Fruit fly (Drosophila melanogaster) whole organism, embryonic: Measurements from ENCODE around the gene CG11986.

Experiments used
- Adf1 ChIP-seq: fragments of 200-800 bp; sonication (Bioruptor generic); IDR thresholded peaks from 2 replicates; pipeline ENCODE4 v1.3.6; 2022; ENCODE audit warnings: missing biosample characterization, missing genetic modification characterization
- B-H1 ChIP-seq: fragments of 200-800 bp; sonication (Bioruptor generic); IDR thresholded peaks from 3 replicates; pipeline ENCODE4 v1.3.6; 2022; ENCODE audit warnings: missing biosample characterization, missing genetic modification characterization
- CG10267 ChIP-seq: fragments of 200-800 bp; sonication (Bioruptor generic); optimal IDR thresholded peaks from 2 replicates; lab custom pipeline; 2018; ENCODE audit warnings: missing biosample characterization, mild to moderate bottlenecking, missing genetic modification characterization, moderate library complexity
- CG10274 ChIP-seq: fragments of 200-800 bp; sonication (Bioruptor generic); optimal IDR thresholded peaks from 3 replicates; lab custom pipeline; 2017; ENCODE audit warnings: missing biosample characterization, mild to moderate bottlenecking, missing genetic modification characterization
- CG10431 ChIP-seq: fragments of 200-800 bp; sonication (Bioruptor generic); optimal IDR thresholded peaks from 3 replicates; lab custom pipeline; 2018; ENCODE audit warnings: missing biosample characterization, mild to moderate bottlenecking, missing genetic modification characterization
- CG10979 ChIP-seq: fragments of 200-800 bp; sonication (Bioruptor generic); optimal IDR thresholded peaks from 2 replicates; lab custom pipeline; 2018; ENCODE audit warnings: missing biosample characterization, mild to moderate bottlenecking, missing genetic modification characterization, moderate library complexity
- CG12104 ChIP-seq: fragments of 200-800 bp; sonication (Bioruptor generic); optimal IDR thresholded peaks from 3 replicates; lab custom pipeline; 2016; ENCODE audit warnings: missing biosample characterization, missing genetic modification characterization
- CG12155 ChIP-seq: fragments of 200-800 bp; sonication (Bioruptor generic); optimal IDR thresholded peaks from 3 replicates; lab custom pipeline; 2016; ENCODE audit warnings: missing biosample characterization, missing genetic modification characterization
- CG14441 ChIP-seq: fragments of 200-800 bp; sonication (Bioruptor generic); IDR thresholded peaks from 2 replicates; pipeline ENCODE4 v1.3.6; 2022; ENCODE audit warnings: missing biosample characterization, missing genetic modification characterization
- CG15479 ChIP-seq: fragments of 200-800 bp; sonication (Bioruptor generic); optimal IDR thresholded peaks from 3 replicates; lab custom pipeline; 2019; ENCODE audit warnings: missing biosample characterization, mild to moderate bottlenecking, missing genetic modification characterization, moderate library complexity
- CG15696 ChIP-seq: fragments of 200-800 bp; sonication (Bioruptor generic); optimal IDR thresholded peaks from 2 replicates; lab custom pipeline; 2019; ENCODE audit warnings: missing biosample characterization, mild to moderate bottlenecking, missing genetic modification characterization, moderate library complexity
- CG17385 ChIP-seq: fragments of 200-800 bp; sonication (Bioruptor generic); optimal IDR thresholded peaks from 3 replicates; lab custom pipeline; 2018; ENCODE audit warnings: missing biosample characterization, mild to moderate bottlenecking, missing genetic modification characterization
- CG18262 ChIP-seq: fragments of 200-800 bp; optimal IDR thresholded peaks from 3 replicates; lab custom pipeline; 2019; ENCODE audit warnings: missing biosample characterization, mild to moderate bottlenecking, missing genetic modification characterization, moderate library complexity
- CG1832 ChIP-seq: fragments of 200-800 bp; sonication (Bioruptor generic); optimal IDR thresholded peaks from 2 replicates; lab custom pipeline; 2017; ENCODE audit warnings: missing biosample characterization, mild to moderate bottlenecking, missing genetic modification characterization, inconsistent platforms
- CG2889 ChIP-seq: fragments of 200-800 bp; sonication (Bioruptor generic); IDR thresholded peaks from 3 replicates; pipeline ENCODE4 v1.3.6; 2022; ENCODE audit warnings: missing biosample characterization, missing genetic modification characterization
- CG32767 ChIP-seq: fragments of 200-800 bp; sonication (Bioruptor generic); IDR thresholded peaks from 2 replicates; pipeline ENCODE4 v1.3.6; 2022; ENCODE audit warnings: missing biosample characterization, missing genetic modification characterization
- CG3995 ChIP-seq: fragments of 200-800 bp; sonication (Bioruptor generic); optimal IDR thresholded peaks from 3 replicates; lab custom pipeline; 2016; ENCODE audit warnings: missing biosample characterization, missing genetic modification characterization
- CG4424 ChIP-seq: fragments of 200-800 bp; sonication (Bioruptor generic); optimal IDR thresholded peaks from 3 replicates; lab custom pipeline; 2016; ENCODE audit warnings: missing biosample characterization, missing genetic modification characterization
- CG4854 ChIP-seq: fragments of 200-800 bp; sonication (Bioruptor generic); optimal IDR thresholded peaks from 2 replicates; lab custom pipeline; 2016; ENCODE audit warnings: missing biosample characterization, missing genetic modification characterization, inconsistent platforms
- CG5245 ChIP-seq: fragments of 200-800 bp; sonication (Bioruptor generic); optimal IDR thresholded peaks from 3 replicates; lab custom pipeline; 2016; ENCODE audit warnings: missing biosample characterization, missing genetic modification characterization
- CG7357 ChIP-seq: fragments of 200-800 bp; sonication (Bioruptor generic); IDR thresholded peaks from 3 replicates; pipeline ENCODE4 v1.3.6; 2022; ENCODE audit warnings: missing biosample characterization, missing genetic modification characterization
- CG8359 ChIP-seq: fragments of 200-800 bp; sonication (Bioruptor generic); optimal IDR thresholded peaks from 2 replicates; lab custom pipeline; 2017; ENCODE audit warnings: missing biosample characterization, mild to moderate bottlenecking, missing genetic modification characterization, borderline replicate concordance
- CkIIα-i1 ChIP-seq: fragments of 200-800 bp; sonication (Bioruptor generic); IDR thresholded peaks from 2 replicates; pipeline ENCODE4 v1.3.6; 2022; ENCODE audit warnings: missing biosample characterization, missing genetic modification characterization
- HHEX ChIP-seq: fragments of 200-800 bp; sonication (Bioruptor generic); optimal IDR thresholded peaks from 3 replicates; lab custom pipeline; 2017; ENCODE audit warnings: missing biosample characterization, mild to moderate bottlenecking, missing genetic modification characterization, missing genetic modification reagents
- HLH3B ChIP-seq: fragments of 200-800 bp; sonication (Bioruptor generic); IDR thresholded peaks from 2 replicates; pipeline ENCODE4 v1.3.6; 2022; ENCODE audit warnings: missing biosample characterization, missing genetic modification characterization
- Hand ChIP-seq: fragments of 200-800 bp; sonication (Bioruptor generic); optimal IDR thresholded peaks from 2 replicates; lab custom pipeline; 2017; ENCODE audit warnings: mild to moderate bottlenecking, missing biosample characterization, missing genetic modification reagents, missing genetic modification characterization
- Lim3 ChIP-seq: fragments of 200-800 bp; sonication (Bioruptor generic); IDR thresholded peaks from 2 replicates; pipeline ENCODE4 v1.3.6; 2022; ENCODE audit warnings: missing biosample characterization, missing genetic modification characterization
- MBD-R2 ChIP-seq: fragments of 200-800 bp; sonication (Bioruptor generic); IDR thresholded peaks from 2 replicates; pipeline ENCODE4 v1.3.6; 2022; ENCODE audit warnings: missing biosample characterization, missing genetic modification characterization
- MESR4 ChIP-seq: fragments of 200-800 bp; sonication (Bioruptor generic); optimal IDR thresholded peaks from 2 replicates; lab custom pipeline; 2018; ENCODE audit warnings: missing biosample characterization, mild to moderate bottlenecking, missing genetic modification characterization, moderate library complexity
- Meics ChIP-seq: fragments of 200-800 bp; sonication (Bioruptor generic); optimal IDR thresholded peaks from 2 replicates; lab custom pipeline; 2017; ENCODE audit warnings: missing biosample characterization, mild to moderate bottlenecking, missing genetic modification characterization
- Opbp ChIP-seq: fragments of 200-800 bp; sonication (Bioruptor generic); IDR thresholded peaks from 3 replicates; pipeline ENCODE4 v1.3.6; 2022; ENCODE audit warnings: missing biosample characterization, missing genetic modification characterization; ENCODE audit not compliant: partially characterized antibody
- Sin3A ChIP-seq: fragments of >200 bp; optimal IDR thresholded peaks from 2 replicates; lab custom pipeline; 2018
- Sox100B ChIP-seq: fragments of 200-800 bp; sonication (Bioruptor generic); optimal IDR thresholded peaks from 3 replicates; lab custom pipeline; 2018; ENCODE audit warnings: missing biosample characterization, mild to moderate bottlenecking, missing genetic modification characterization
- Xbp1 ChIP-seq: fragments of 200-800 bp; sonication (Bioruptor generic); optimal IDR thresholded peaks from 3 replicates; lab custom pipeline; 2016; ENCODE audit warnings: missing biosample characterization, mild to moderate bottlenecking, missing genetic modification characterization
- ato ChIP-seq: fragments of 200-800 bp; sonication (Bioruptor generic); IDR thresholded peaks from 2 replicates; pipeline ENCODE4 v1.3.6; 2022; ENCODE audit warnings: missing biosample characterization, missing genetic modification characterization; ENCODE audit not compliant: partially characterized antibody
- az2 ChIP-seq: fragments of 200-800 bp; sonication (Bioruptor generic); optimal IDR thresholded peaks from 3 replicates; lab custom pipeline; 2016; ENCODE audit warnings: missing biosample characterization, missing genetic modification characterization
- dpn ChIP-seq, 2 experiments: fragments of 200-800 bp; sonication (Bioruptor generic); optimal IDR thresholded peaks; 3 replicates each; lab custom pipeline; 2016; ENCODE audit warnings: missing biosample characterization in 2 of 2, missing genetic modification characterization in 2 of 2
- en ChIP-seq: fragments of 200-800 bp; sonication (Bioruptor generic); optimal IDR thresholded peaks from 2 replicates; lab custom pipeline; 2016; ENCODE audit warnings: missing biosample characterization, missing genetic modification characterization
- grau ChIP-seq: fragments of 200-800 bp; optimal IDR thresholded peaks from 3 replicates; lab custom pipeline; 2019; ENCODE audit warnings: missing biosample characterization, mild to moderate bottlenecking, missing genetic modification characterization, moderate library complexity
- knrl ChIP-seq: fragments of 200-800 bp; sonication (Bioruptor generic); IDR thresholded peaks from 3 replicates; pipeline ENCODE4 v1.3.6; 2022; ENCODE audit warnings: missing biosample characterization, missing genetic modification characterization; ENCODE audit not compliant: partially characterized antibody
- odd ChIP-seq: fragments of 200-800 bp; sonication (Bioruptor generic); optimal IDR thresholded peaks from 2 replicates; lab custom pipeline; 2017; ENCODE audit warnings: missing biosample characterization, mild to moderate bottlenecking, missing genetic modification characterization
- otp ChIP-seq: fragments of 200-800 bp; sonication (Bioruptor generic); IDR thresholded peaks from 3 replicates; pipeline ENCODE4, ENCODE4 v1.3.6; 2022; ENCODE audit warnings: missing biosample characterization, missing genetic modification characterization
- pita ChIP-seq: fragments of 200-800 bp; sonication (Bioruptor generic); optimal IDR thresholded peaks from 2 replicates; lab custom pipeline; 2017; ENCODE audit warnings: missing biosample characterization, mild to moderate bottlenecking, missing genetic modification characterization
- sc ChIP-seq, 3 experiments: fragments of >200 bp in 2 of 3; fragments of 200-800 bp in 1 of 3; sonication (Bioruptor generic) in 1 of 3; optimal IDR thresholded peaks; 2 replicates in 2 of 3; 3 replicates in 1 of 3; lab custom pipeline; 2017; ENCODE audit warnings: mild to moderate bottlenecking in 1 of 3, missing biosample characterization in 1 of 3, missing genetic modification characterization in 1 of 3, missing genetic modification reagents in 1 of 3
- seq ChIP-seq: fragments of 200-800 bp; sonication (Bioruptor generic); IDR thresholded peaks from 2 replicates; pipeline ENCODE4 v1.3.6; 2022; ENCODE audit warnings: missing biosample characterization, missing genetic modification characterization
- so ChIP-seq: fragments of 200-800 bp; sonication (Bioruptor generic); IDR thresholded peaks from 3 replicates; pipeline ENCODE4 v1.3.6; 2022; ENCODE audit warnings: missing biosample characterization, missing genetic modification characterization
- wdn ChIP-seq: fragments of 200-800 bp; sonication (Bioruptor generic); IDR thresholded peaks from 2 replicates; pipeline ENCODE4 v1.3.6; 2022; ENCODE audit warnings: missing biosample characterization, missing genetic modification characterization
- yki ChIP-seq: fragments of >200 bp; optimal IDR thresholded peaks from 3 replicates; lab custom pipeline; 2018
- zen2 ChIP-seq: fragments of 200-800 bp; sonication (Bioruptor generic); IDR thresholded peaks from 3 replicates; pipeline ENCODE4 v1.3.6; 2022; ENCODE audit warnings: missing biosample characterization, missing genetic modification characterization; ENCODE audit not compliant: partially characterized antibody

Gene CG11986

dm6 chr3R:9033619-9034401, 18.6 kb downstream of the CG11986 start (continued):
- TF ChIP-seq CG18262 (tag; lab: Kevin White, UChicago) (peak; percentile 94), ato (no peak), otp (GFP tag; lab: Robert Waterston, UW) (peak; percentile 63; the same call in 1 of the 3 replicates), Opbp (GFP tag; lab: Robert Waterston, UW) (peak; percentile 62; the same call in 2 of the 3 replicates), dpn (GFP tag; optimal IDR thresholded peaks at IDR 0.05; lab: Kevin White, UChicago) (peak; percentile 42 to 73), zen2 (GFP tag; lab: Robert Waterston, UW) (no peak), sc (optimal IDR thresholded peaks at IDR 0.05; lab: Kevin White, UChicago) (no peak), sc (GFP tag; optimal IDR thresholded peaks at IDR 0.05; lab: Kevin White, UChicago) (peak; percentile 58), Xbp1 (GFP tag; lab: Kevin White, UChicago) (peak; percentile 65), CG3995 (peak; percentile 22), CkIIα-i1 (GFP tag; lab: Robert Waterston, UW) (no peak), CG10274 (peak; percentile 45), CG7357 (no peak), grau (peak; percentile 90), Sox100B (GFP tag; lab: Kevin White, UChicago) (peak; percentile 93), az2 (GFP tag; lab: Kevin White, UChicago) (peak; percentile 75), CG10267 (peak; percentile 86), CG4854 (GFP tag; lab: Kevin White, UChicago) (peak; percentile 30), CG10431 (GFP tag; lab: Kevin White, UChicago) (peak; percentile 75), Hand (peak; percentile 83), MESR4 (peak; percentile 7), MBD-R2 (peak; percentile 22; the same call in 1 of the 2 replicates), knrl (GFP tag; lab: Robert Waterston, UW) (no peak), CG12104 (GFP tag; lab: Kevin White, UChicago) (peak; percentile 86), CG32767 (peak; percentile 70; the same call in 1 of the 2 replicates), CG15479 (GFP tag; lab: Kevin White, UChicago) (peak; percentile 81), CG10979 (peak; percentile 85), CG12155 (peak; percentile 69), CG5245 (peak; percentile 38), en (peak; percentile 4), Meics (peak; percentile 92), so (GFP tag; lab: Robert Waterston, UW) (peak; percentile 81; the same call in 2 of the 3 replicates), CG14441 (GFP tag; lab: Robert Waterston, UW) (0 out of 2 replicates have a peak, but pooled peaks have one; percentile 37), wdn (no peak), pita (GFP tag; lab: Kevin White, UChicago) (no peak), HLH3B (peak; percentile 43; the same call in 1 of the 2 replicates), Adf1 (GFP tag; lab: Robert Waterston, UW) (peak; percentile 76), CG8359 (GFP tag; lab: Kevin White, UChicago) (peak; percentile 59), odd (GFP tag; lab: Kevin White, UChicago) (peak; percentile 89), B-H1 (GFP tag; lab: Robert Waterston, UW) (no peak), Sin3A (lab: Kevin White, UChicago) (no peak), seq (GFP tag; lab: Robert Waterston, UW) (peak; percentile 63), CG17385 (GFP tag; lab: Kevin White, UChicago) (peak; percentile 83), CG15696 (peak; percentile 80), CG2889 (no peak), CG1832 (no peak), yki (lab: Kevin White, UChicago) (peak; percentile 95), CG4424 (GFP tag; lab: Kevin White, UChicago) (peak; percentile 77), HHEX (GFP tag; lab: Kevin White, UChicago) (peak; percentile 77), Lim3 (no peak)
